Worm (Caenorhabditis elegans) whole organism, late embryonic: ENCODE data around the gene rpl-10.

Experiments used
- C08G9.2 ChIP-seq: sonication (generic microtip); optimal IDR thresholded peaks from 2 replicates; lab custom pipeline; 2016; ENCODE audit warnings: mild to moderate bottlenecking, missing genetic modification characterization, moderate library complexity, missing compliant biosample characterization
- dve-1 ChIP-seq: sonication (generic microtip); optimal IDR thresholded peaks from 2 replicates; lab custom pipeline; 2017; ENCODE audit warnings: antibody characterized with exemption, mild to moderate bottlenecking, missing genetic modification characterization, missing compliant biosample characterization
- fkh-10 ChIP-seq: fragments of 150-350 bp; optimal IDR thresholded peaks from 2 replicates; lab custom pipeline; 2014; ENCODE audit warnings: missing biosample characterization, missing genetic modification reagents, missing genetic modification characterization
- hlh-8 ChIP-seq: sonication (generic microtip); optimal IDR thresholded peaks from 2 replicates; lab custom pipeline; 2016; ENCODE audit warnings: missing genotype, missing genetic modification characterization, missing compliant biosample characterization
- lim-6 ChIP-seq: sonication (generic microtip); optimal IDR thresholded peaks from 2 replicates; lab custom pipeline; 2016; ENCODE audit warnings: missing genetic modification characterization, missing compliant biosample characterization
- nhr-11 ChIP-seq: fragments of 150-350 bp; optimal IDR thresholded peaks from 2 replicates; lab custom pipeline; 2014; ENCODE audit warnings: missing biosample characterization, missing genetic modification characterization
- pha-2 ChIP-seq: sonication (generic microtip); optimal IDR thresholded peaks from 2 replicates; lab custom pipeline; 2017; ENCODE audit warnings: mild to moderate bottlenecking, missing genetic modification characterization, missing compliant biosample characterization
- pha-4 ChIP-seq: fragments of 150-350 bp; optimal IDR thresholded peaks from 2 replicates; lab custom pipeline; 2018; ENCODE audit warnings: missing biosample characterization, missing genetic modification reagents, missing genetic modification characterization
- pros-1 ChIP-seq: fragments of 150-350 bp; optimal IDR thresholded peaks from 2 replicates; lab custom pipeline; 2014; ENCODE audit warnings: missing biosample characterization, missing genetic modification reagents, missing genetic modification characterization
- unc-3 ChIP-seq, 2 experiments: fragments of 200-800 bp in 1 of 2; sonication (Bioruptor generic) in 1 of 2; sonication (generic microtip) in 1 of 2; conservative IDR thresholded peaks in 1 of 2; optimal IDR thresholded peaks in 1 of 2; 2 replicates each; pipeline versions ENCODE4 v1.3.6 to Lab custom; 2016 to 2022; ENCODE audit warnings: missing compliant biosample characterization in 2 of 2, missing genetic modification characterization in 2 of 2, missing genetic modification reagents in 1 of 2

- TF ChIP-seq pros-1 (tag; lab: Kevin White, UChicago) (no peak), fkh-10 (GFP tag; lab: Kevin White, UChicago) (no peak), pha-4 (tag; lab: Kevin White, UChicago) (no peak), nhr-11 (tag; lab: Kevin White, UChicago) (no peak), dve-1 (tag; lab: Kevin White, UChicago) (peak; percentile 4), unc-3 (GFP tag; conservative IDR thresholded peaks at IDR 0.05; lab: Robert Waterston, UW) (no peak), unc-3 (tag; optimal IDR thresholded peaks at IDR 0.05; lab: Kevin White, UChicago) (no peak), pha-2 (no peak), C08G9.2 (tag; lab: Kevin White, UChicago) (no peak), lim-6 (tag; lab: Kevin White, UChicago) (no peak), hlh-8 (no peak)
Measured at ce11 chrII:8143278-8143931, at the start of gene rpl-10, which contains the start of gene ints-11.
